Worm (Caenorhabditis elegans) whole organism, L1 larva: ENCODE data around the gene cpna-3.

ENCODE experiments used
- F16B12.6 ChIP-seq: fragments of 150-350 bp; optimal IDR thresholded peaks from 2 replicates; lab custom pipeline; 2014; ENCODE audit warnings: missing biosample characterization, missing genetic modification characterization
- aly-2 ChIP-seq: fragments of 150-350 bp; optimal IDR thresholded peaks from 2 replicates; lab custom pipeline; 2014; ENCODE audit warnings: missing biosample characterization, missing genetic modification characterization
- fkh-8 ChIP-seq: sonication (generic microtip); optimal IDR thresholded peaks from 2 replicates; lab custom pipeline; 2016; ENCODE audit warnings: mild to moderate bottlenecking, missing genetic modification characterization, missing compliant biosample characterization
- lin-15B ChIP-seq: fragments of 150-350 bp; sonication (generic microtip); optimal IDR thresholded peaks from 3 replicates; lab custom pipeline; 2014; ENCODE audit warnings: missing biosample characterization, missing genetic modification characterization
- mdl-1 ChIP-seq, 2 experiments: fragments of 150-350 bp; optimal IDR thresholded peaks; 2 replicates each; lab custom pipeline; 2014 to 2017; ENCODE audit warnings: missing biosample characterization in 2 of 2, missing genetic modification characterization in 2 of 2, inconsistent platforms in 1 of 2
- nhr-237 ChIP-seq: fragments of 150-350 bp; optimal IDR thresholded peaks from 2 replicates; lab custom pipeline; 2014; ENCODE audit warnings: missing biosample characterization, missing genetic modification characterization
- skn-1 ChIP-seq: fragments of 150-350 bp; optimal IDR thresholded peaks from 2 replicates; lab custom pipeline; 2014; ENCODE audit warnings: missing biosample characterization, missing genetic modification characterization
- sox-4 ChIP-seq: sonication (generic microtip); optimal IDR thresholded peaks from 2 replicates; lab custom pipeline; 2016; ENCODE audit warnings: missing genetic modification characterization, missing compliant biosample characterization
- swsn-7 ChIP-seq: sonication (generic microtip); optimal IDR thresholded peaks from 2 replicates; lab custom pipeline; 2016; ENCODE audit warnings: missing genetic modification characterization, missing compliant biosample characterization
- zag-1 ChIP-seq: fragments of 150-350 bp; optimal IDR thresholded peaks from 2 replicates; lab custom pipeline; 2014; ENCODE audit warnings: missing biosample characterization, missing genetic modification characterization

- TF ChIP-seq mdl-1 (tag; optimal IDR thresholded peaks at IDR 0.05; lab: Kevin White, UChicago): no peak
- TF ChIP-seq F16B12.6 (tag; lab: Kevin White, UChicago): no peak
- no peak for TF ChIP-seq lin-15B (tag; lab: Kevin White, UChicago)
- TF ChIP-seq aly-2 (tag; lab: Kevin White, UChicago): no peak
- peak; percentile 14 for TF ChIP-seq skn-1 (tag; lab: Kevin White, UChicago)
- TF ChIP-seq zag-1 (tag; lab: Kevin White, UChicago): no peak
- TF ChIP-seq fkh-8 (tag; lab: Kevin White, UChicago): no peak
- TF ChIP-seq swsn-7: no peak
- no peak for TF ChIP-seq nhr-237 (tag; lab: Kevin White, UChicago)
- no peak for TF ChIP-seq sox-4 (tag; lab: Kevin White, UChicago)
Measured at ce11 chrIV:9104071-9105016, 7.7 kb downstream of the cpna-3 start, which contains the start of the genes C01F6.14 and fem-3.
